Worm (Caenorhabditis elegans) whole organism, mixed stage, embryonic: ENCODE measurements around the gene Y51A2B.9.

ENCODE experiments used
- M03D4.4 ChIP-seq: sonication (generic microtip); optimal IDR thresholded peaks from 2 replicates; lab custom pipeline; 2017; ENCODE audit warnings: mild to moderate bottlenecking, missing genetic modification characterization, missing compliant biosample characterization
- bed-3 ChIP-seq: fragments of 200-800 bp; sonication (Bioruptor generic); optimal IDR thresholded peaks from 3 replicates; lab custom pipeline; 2018; ENCODE audit warnings: mild to moderate bottlenecking, missing genetic modification characterization, moderate library complexity, missing compliant biosample characterization
- blmp-1 ChIP-seq: fragments of 150-350 bp; optimal IDR thresholded peaks from 2 replicates; lab custom pipeline; 2014; ENCODE audit warnings: missing biosample characterization, missing genetic modification characterization
- ceh-39 ChIP-seq: fragments of 150-350 bp; optimal IDR thresholded peaks from 2 replicates; lab custom pipeline; 2014; ENCODE audit warnings: missing biosample characterization, missing genetic modification characterization
- ceh-43 ChIP-seq: fragments of 200-800 bp; sonication (Bioruptor generic); optimal IDR thresholded peaks from 2 replicates; lab custom pipeline; 2018; ENCODE audit warnings: mild to moderate bottlenecking, missing genetic modification characterization, moderate library complexity, missing compliant biosample characterization
- ceh-83 ChIP-seq: fragments of 200-800 bp; sonication (Bioruptor generic); optimal IDR thresholded peaks from 2 replicates; lab custom pipeline; 2018; ENCODE audit warnings: mild to moderate bottlenecking, missing genetic modification characterization, missing compliant biosample characterization
- cnd-1 ChIP-seq: fragments of 200-800 bp; sonication (Bioruptor generic); optimal IDR thresholded peaks from 2 replicates; lab custom pipeline; 2018; ENCODE audit warnings: mild to moderate bottlenecking, missing genetic modification characterization, missing compliant biosample characterization
- drap-1 ChIP-seq: fragments of 200-800 bp; sonication (Bioruptor generic); optimal IDR thresholded peaks from 3 replicates; lab custom pipeline; 2018; ENCODE audit warnings: mild to moderate bottlenecking, missing genetic modification characterization, missing compliant biosample characterization
- elt-1 ChIP-seq: sonication (generic microtip); optimal IDR thresholded peaks from 2 replicates; lab custom pipeline; 2017; ENCODE audit warnings: missing genetic modification characterization, mild to moderate bottlenecking, missing compliant biosample characterization, antibody characterized with exemption, moderate library complexity, borderline replicate concordance; ENCODE audit not compliant: insufficient read depth
- elt-3 ChIP-seq: fragments of 150-350 bp; optimal IDR thresholded peaks from 2 replicates; lab custom pipeline; 2014; ENCODE audit warnings: missing biosample characterization, missing genetic modification characterization
- flh-1 ChIP-seq: fragments of 200-800 bp; sonication (Bioruptor generic); optimal IDR thresholded peaks from 2 replicates; lab custom pipeline; 2018; ENCODE audit warnings: mild to moderate bottlenecking, missing genetic modification characterization, moderate library complexity, missing compliant biosample characterization
- ham-2 ChIP-seq: fragments of 200-800 bp; sonication (Bioruptor generic); optimal IDR thresholded peaks from 2 replicates; lab custom pipeline; 2018; ENCODE audit warnings: mild to moderate bottlenecking, missing genetic modification characterization, missing compliant biosample characterization
- hlh-1 ChIP-seq: fragments of 150-350 bp; optimal IDR thresholded peaks from 2 replicates; lab custom pipeline; 2014; ENCODE audit warnings: missing biosample characterization, missing genetic modification reagents, missing genetic modification characterization
- lin-32 ChIP-seq: fragments of 200-800 bp; sonication (Bioruptor generic); optimal IDR thresholded peaks from 2 replicates; lab custom pipeline; 2018; ENCODE audit warnings: mild to moderate bottlenecking, missing genetic modification characterization, missing compliant biosample characterization
- lsy-2 ChIP-seq: fragments of 150-350 bp; optimal IDR thresholded peaks from 2 replicates; lab custom pipeline; 2014; ENCODE audit warnings: missing biosample characterization, missing genetic modification characterization
- mab-5 ChIP-seq: fragments of 150-350 bp; optimal IDR thresholded peaks from 2 replicates; lab custom pipeline; 2014; ENCODE audit warnings: missing biosample characterization, missing genetic modification characterization
- mep-1 ChIP-seq: fragments of 150-350 bp; optimal IDR thresholded peaks from 2 replicates; lab custom pipeline; 2017; ENCODE audit warnings: missing biosample characterization, missing genetic modification reagents, missing genetic modification characterization, inconsistent platforms
- mls-2 ChIP-seq: sonication (generic microtip); optimal IDR thresholded peaks from 2 replicates; lab custom pipeline; 2016; ENCODE audit warnings: mild to moderate bottlenecking, missing genetic modification characterization, moderate library complexity, missing compliant biosample characterization
- nhr-12 ChIP-seq: fragments of 150-350 bp; optimal IDR thresholded peaks from 2 replicates; lab custom pipeline; 2014; ENCODE audit warnings: missing biosample characterization, missing genetic modification characterization
- nhr-2 ChIP-seq: fragments of 150-350 bp; optimal IDR thresholded peaks from 2 replicates; lab custom pipeline; 2014; ENCODE audit warnings: missing biosample characterization, missing genetic modification characterization
- nhr-237 ChIP-seq: fragments of 150-350 bp; optimal IDR thresholded peaks from 2 replicates; lab custom pipeline; 2014; ENCODE audit warnings: missing biosample characterization, missing genetic modification characterization
- nhr-28 ChIP-seq: fragments of 150-350 bp; optimal IDR thresholded peaks from 2 replicates; lab custom pipeline; 2014; ENCODE audit warnings: missing biosample characterization, missing genetic modification characterization
- pha-4 ChIP-seq: fragments of 150-350 bp; optimal IDR thresholded peaks from 2 replicates; lab custom pipeline; 2018; ENCODE audit warnings: missing biosample characterization, missing genetic modification reagents, missing genetic modification characterization
- sem-2 ChIP-seq: fragments of 200-800 bp; sonication (Bioruptor generic); optimal IDR thresholded peaks from 2 replicates; lab custom pipeline; 2018; ENCODE audit warnings: mild to moderate bottlenecking, missing genetic modification characterization, missing compliant biosample characterization
- snpc-4 ChIP-seq: fragments of 150-350 bp; optimal IDR thresholded peaks from 2 replicates; lab custom pipeline; 2014; ENCODE audit warnings: missing biosample characterization, missing genetic modification characterization
- sptf-1 ChIP-seq: sonication (generic microtip); optimal IDR thresholded peaks from 2 replicates; lab custom pipeline; 2017; ENCODE audit warnings: mild to moderate bottlenecking, missing genetic modification characterization, moderate library complexity, missing compliant biosample characterization
- tbx-8 ChIP-seq: fragments of 200-800 bp; sonication (Bioruptor generic); optimal IDR thresholded peaks from 2 replicates; lab custom pipeline; 2018; ENCODE audit warnings: mild to moderate bottlenecking, missing genetic modification characterization, moderate library complexity, missing compliant biosample characterization
- unc-120 ChIP-seq: sonication (generic microtip); optimal IDR thresholded peaks from 2 replicates; lab custom pipeline; 2017; ENCODE audit warnings: missing genetic modification characterization, missing compliant biosample characterization; ENCODE audit not compliant: poor library complexity, severe bottlenecking
- unc-62 ChIP-seq: fragments of 150-350 bp; optimal IDR thresholded peaks from 2 replicates; lab custom pipeline; 2014; ENCODE audit warnings: missing biosample characterization, missing genetic modification reagents, missing genetic modification characterization
- zip-8 ChIP-seq: fragments of 150-350 bp; optimal IDR thresholded peaks from 2 replicates; lab custom pipeline; 2014; ENCODE audit warnings: missing biosample characterization, missing genetic modification characterization
- ztf-11 ChIP-seq: fragments of 150-350 bp; optimal IDR thresholded peaks from 2 replicates; lab custom pipeline; 2014; ENCODE audit warnings: missing biosample characterization, missing genetic modification characterization

Y51A2B.9 gene

DNA sequence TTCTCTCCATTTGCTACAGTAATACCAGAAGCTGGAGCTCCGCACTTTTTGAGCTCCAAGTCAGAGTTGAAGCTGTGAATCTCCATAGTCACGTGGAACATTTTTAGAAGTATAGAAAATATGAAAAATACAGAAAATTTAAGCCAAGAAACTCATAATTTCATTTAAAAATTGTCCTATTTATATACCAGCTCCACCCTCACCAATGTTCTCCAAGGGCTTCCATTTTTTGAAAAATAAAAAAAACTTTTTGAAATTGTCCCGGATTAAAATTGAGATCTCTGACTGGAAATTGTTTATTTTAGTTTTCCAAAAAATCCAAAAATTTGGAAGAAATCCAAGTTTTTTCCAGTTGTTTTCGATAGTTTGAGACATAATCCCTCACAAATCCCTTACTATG, 35.7 kb downstream of the Y51A2B.9 start, which contains the start of gene C08E8.5:
Gene C08E8.5, minus strand, starts transcription at position 101 of the 400 bp plus-strand sequence.
- TF ChIP-seq zip-8 (no peak), ceh-83 (no peak), elt-3 (no peak), nhr-2 (tag; lab: Kevin White, UChicago) (no peak), ham-2 (GFP tag; lab: Kevin White, UChicago) (no peak), nhr-28 (tag; lab: Kevin White, UChicago) (no peak), sptf-1 (no peak), snpc-4 (tag; lab: Kevin White, UChicago) (no peak), blmp-1 (tag; lab: Kevin White, UChicago) (no peak), tbx-8 (GFP tag; lab: Kevin White, UChicago) (no peak), lin-32 (GFP tag; lab: Kevin White, UChicago) (no peak), hlh-1 (tag; lab: Kevin White, UChicago) (no peak), ceh-39 (tag; lab: Kevin White, UChicago) (no peak), pha-4 (tag; lab: Kevin White, UChicago) (no peak), mls-2 (no peak), unc-62 (GFP tag; lab: Kevin White, UChicago) (no peak), M03D4.4 (tag; lab: Kevin White, UChicago) (no peak), ztf-11 (tag; lab: Kevin White, UChicago) (no peak), ceh-43 (no peak), mep-1 (no peak)

DNA sequence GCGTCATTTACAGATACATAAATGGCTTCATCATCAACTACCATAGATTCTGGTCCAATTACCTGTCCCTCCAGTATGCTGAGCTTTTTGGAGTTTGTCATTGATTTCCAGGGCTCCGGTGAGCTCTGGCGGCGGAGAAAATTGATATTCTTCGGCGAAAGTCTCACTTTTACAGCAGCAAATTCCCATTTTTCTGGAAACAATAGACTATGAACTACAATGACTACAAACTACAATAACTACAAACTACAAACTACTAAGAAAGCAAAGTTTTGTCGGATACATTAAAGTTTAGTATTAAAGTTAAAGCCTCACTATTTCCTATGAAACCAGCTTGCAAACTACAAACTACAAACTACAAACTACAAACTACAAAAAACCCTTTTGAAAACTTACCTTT, 39.8 kb downstream of the Y51A2B.9 start, which contains the start of gene C08E8.2:
Gene C08E8.2, minus strand, starts transcription at position 101 of the 400 bp plus-strand sequence.
- TF ChIP-seq lsy-2 (tag; lab: Kevin White, UChicago), result no peak
- no peak for TF ChIP-seq sem-2 (GFP tag; lab: Kevin White, UChicago)
- no peak for TF ChIP-seq nhr-2 (tag; lab: Kevin White, UChicago)
- TF ChIP-seq nhr-237 (tag; lab: Kevin White, UChicago), result no peak
- no peak for TF ChIP-seq ceh-83
- no peak for TF ChIP-seq lin-32 (GFP tag; lab: Kevin White, UChicago)
- no peak for TF ChIP-seq ceh-39 (tag; lab: Kevin White, UChicago)

DNA sequence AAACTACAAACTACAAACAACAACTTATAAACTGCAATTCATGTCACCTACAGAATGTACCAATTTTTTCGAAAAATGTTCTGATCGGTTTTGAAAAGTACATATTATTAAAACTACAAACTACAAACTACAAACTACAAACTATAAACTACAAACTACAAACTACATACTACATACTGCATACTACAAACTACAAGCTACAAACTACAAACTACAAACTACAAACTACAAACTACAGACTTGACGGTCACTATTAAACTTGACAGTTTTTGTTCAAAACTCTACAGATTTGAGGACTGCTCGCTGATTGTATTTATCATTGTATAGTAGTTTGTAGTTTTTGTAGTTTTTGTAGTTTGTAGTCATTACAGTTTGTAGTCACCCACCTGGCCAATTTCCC, 41.2 kb downstream of the Y51A2B.9 start:
- no peak for TF ChIP-seq M03D4.4 (tag; lab: Kevin White, UChicago)
- TF ChIP-seq flh-1, result no peak
- no peak for TF ChIP-seq ztf-11 (tag; lab: Kevin White, UChicago)
- TF ChIP-seq nhr-12 (tag; lab: Kevin White, UChicago), result no peak
- TF ChIP-seq sptf-1, result no peak
- TF ChIP-seq sem-2 (GFP tag; lab: Kevin White, UChicago), result no peak
- TF ChIP-seq unc-62 (GFP tag; lab: Kevin White, UChicago), result no peak
- TF ChIP-seq drap-1 (GFP tag; lab: Kevin White, UChicago), result no peak
- no peak for TF ChIP-seq mep-1
- no peak for TF ChIP-seq pha-4 (tag; lab: Kevin White, UChicago)
- TF ChIP-seq mab-5 (tag; lab: Kevin White, UChicago), result no peak
- no peak for TF ChIP-seq nhr-2 (tag; lab: Kevin White, UChicago)
- TF ChIP-seq cnd-1 (tag; lab: Kevin White, UChicago), result no peak
- no peak for TF ChIP-seq mls-2
- TF ChIP-seq, all 35 proteins: peak for 0

DNA sequence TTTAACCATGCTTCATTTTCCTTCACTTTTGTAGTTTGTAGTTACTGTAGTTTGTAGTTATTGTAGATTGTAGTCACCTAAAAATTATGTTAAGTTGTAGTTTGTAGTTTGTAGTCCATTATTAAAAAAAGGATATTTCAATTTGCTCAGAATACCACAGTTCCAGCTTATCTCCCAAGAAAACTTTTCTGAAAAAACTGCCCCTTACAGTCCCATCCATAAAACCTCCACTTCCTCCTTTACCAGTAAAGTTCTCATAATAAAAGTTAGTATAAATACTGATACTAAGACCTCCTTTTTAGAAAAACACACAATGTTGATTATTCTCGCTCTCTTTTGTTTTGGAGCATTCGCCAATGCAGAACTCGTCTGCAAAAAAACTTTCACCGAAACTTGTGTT, 44.8 kb downstream of the Y51A2B.9 start, which contains the start of gene C08E8.11:
Gene C08E8.11, plus strand, starts transcription at position 301 of the 400 bp plus-strand sequence.
- TF ChIP-seq lin-32 (GFP tag; lab: Kevin White, UChicago) (no peak), nhr-237 (tag; lab: Kevin White, UChicago) (no peak), ceh-39 (tag; lab: Kevin White, UChicago) (no peak), snpc-4 (tag; lab: Kevin White, UChicago) (no peak), elt-1 (no peak), bed-3 (no peak), lsy-2 (tag; lab: Kevin White, UChicago) (no peak), nhr-2 (tag; lab: Kevin White, UChicago) (no peak), blmp-1 (tag; lab: Kevin White, UChicago) (no peak)

DNA sequence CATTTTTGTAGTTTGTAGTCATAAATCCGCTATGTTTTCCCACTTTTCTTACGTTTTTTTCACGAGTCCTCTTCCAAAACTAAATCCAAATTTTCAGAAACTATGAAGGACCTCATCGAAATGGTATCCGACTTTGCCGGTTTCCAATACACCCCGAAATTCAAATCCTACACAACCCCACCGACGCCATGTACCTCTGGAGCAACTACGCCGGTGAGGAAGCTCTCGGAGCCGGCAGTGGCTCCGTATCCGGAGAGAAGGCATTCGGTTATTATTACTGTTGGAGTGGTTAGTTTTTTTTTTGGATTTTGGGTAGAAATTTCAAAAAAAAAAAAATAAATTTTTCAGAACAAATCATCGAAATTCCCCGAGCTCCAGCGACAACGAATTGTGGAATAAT, 45.5 kb downstream of the Y51A2B.9 start, which contains the start of gene C08E8.3:
Gene C08E8.3, plus strand, starts transcription at position 84 of the 400 bp plus-strand sequence.
- TF ChIP-seq drap-1 (GFP tag; lab: Kevin White, UChicago) (no peak), ham-2 (GFP tag; lab: Kevin White, UChicago) (no peak), unc-120 (tag; lab: Kevin White, UChicago) (no peak)
